Fruit fly (Drosophila melanogaster) whole organism, prepupa: ENCODE results near the gene CG17258.

Experiments
- Blimp-1 ChIP-seq: fragments of 200-800 bp; sonication (Bioruptor generic); optimal IDR thresholded peaks from 3 replicates; lab custom pipeline; 2017; ENCODE audit warnings: missing biosample characterization, missing genetic modification characterization, mild to moderate bottlenecking, moderate library complexity, missing genetic modification reagents
- CG11294 ChIP-seq: fragments of 200-800 bp; sonication (Bioruptor generic); IDR thresholded peaks from 2 replicates; pipeline ENCODE4 v1.3.6; 2022; ENCODE audit warnings: missing biosample characterization, missing genetic modification characterization
- CG15336 ChIP-seq: fragments of 200-800 bp; sonication (Bioruptor generic); IDR thresholded peaks from 2 replicates; pipeline ENCODE4 v1.3.6; 2022; ENCODE audit warnings: missing biosample characterization, missing genetic modification characterization
- CG1621 ChIP-seq: fragments of 200-800 bp; sonication (Bioruptor generic); optimal IDR thresholded peaks from 3 replicates; lab custom pipeline; 2018; ENCODE audit warnings: missing biosample characterization, mild to moderate bottlenecking, missing genetic modification characterization
- CG16779 ChIP-seq: fragments of 200-800 bp; sonication (Bioruptor generic); optimal IDR thresholded peaks from 3 replicates; lab custom pipeline; 2017; ENCODE audit warnings: missing biosample characterization, mild to moderate bottlenecking, missing genetic modification characterization
- CG32006 ChIP-seq: fragments of 200-800 bp; sonication (Bioruptor generic); optimal IDR thresholded peaks from 3 replicates; lab custom pipeline; 2017; ENCODE audit warnings: missing biosample characterization, mild to moderate bottlenecking, missing genetic modification characterization
- CG34406 ChIP-seq: fragments of 200-800 bp; sonication (Bioruptor generic); optimal IDR thresholded peaks from 3 replicates; lab custom pipeline; 2016; ENCODE audit warnings: missing biosample characterization, missing genetic modification characterization
- CG4318 ChIP-seq: fragments of 200-800 bp; sonication (Bioruptor generic); optimal IDR thresholded peaks from 3 replicates; lab custom pipeline; 2017; ENCODE audit warnings: missing biosample characterization, mild to moderate bottlenecking, missing genetic modification characterization
- CG6792 ChIP-seq: fragments of 200-800 bp; sonication (Bioruptor generic); optimal IDR thresholded peaks from 3 replicates; lab custom pipeline; 2016; ENCODE audit warnings: missing biosample characterization, missing genetic modification characterization
- CG6808 ChIP-seq: fragments of 200-800 bp; sonication (Bioruptor generic); optimal IDR thresholded peaks from 3 replicates; lab custom pipeline; 2017; ENCODE audit warnings: missing biosample characterization, missing genetic modification characterization, mild to moderate bottlenecking, moderate library complexity, missing genetic modification reagents
- CG6854 ChIP-seq: fragments of 200-800 bp; sonication (Bioruptor generic); optimal IDR thresholded peaks from 2 replicates; lab custom pipeline; 2017; ENCODE audit warnings: missing biosample characterization, mild to moderate bottlenecking, missing genetic modification characterization
- CG7368 ChIP-seq: fragments of 200-800 bp; sonication (Bioruptor generic); optimal IDR thresholded peaks from 3 replicates; lab custom pipeline; 2016; ENCODE audit warnings: missing biosample characterization, missing genetic modification characterization
- Eip75B ChIP-seq: fragments of 200-800 bp; sonication (Bioruptor generic); optimal IDR thresholded peaks from 3 replicates; lab custom pipeline; 2016; ENCODE audit warnings: missing biosample characterization, missing genetic modification characterization
- Eip78C ChIP-seq: fragments of 200-800 bp; sonication (Bioruptor generic); peaks from one replicate; lab custom pipeline; 2016; ENCODE audit warnings: missing biosample characterization, missing genetic modification characterization
- Eip93F ChIP-seq: fragments of 200-800 bp; sonication (Bioruptor generic); optimal IDR thresholded peaks from 2 replicates; lab custom pipeline; 2016; ENCODE audit warnings: missing biosample characterization, mild to moderate bottlenecking, missing genetic modification characterization
- Ets96B ChIP-seq: fragments of 200-800 bp; optimal IDR thresholded peaks from 2 replicates; lab custom pipeline; 2019; ENCODE audit warnings: missing biosample characterization, mild to moderate bottlenecking, missing genetic modification characterization, moderate library complexity
- Gug ChIP-seq: fragments of 200-800 bp; sonication (Bioruptor generic); IDR thresholded peaks from 2 replicates; pipeline ENCODE4 v1.3.6; 2022; ENCODE audit warnings: missing biosample characterization, missing genetic modification characterization
- Hr38 ChIP-seq: sonication (Bioruptor generic); optimal IDR thresholded peaks from 2 replicates; lab custom pipeline; 2016; ENCODE audit warnings: missing biosample characterization, missing genetic modification characterization
- Lpt ChIP-seq: fragments of 200-800 bp; sonication (Bioruptor generic); optimal IDR thresholded peaks from 3 replicates; lab custom pipeline; 2016; ENCODE audit warnings: missing biosample characterization, missing genetic modification characterization
- OdsH ChIP-seq: fragments of 200-800 bp; sonication (Bioruptor generic); optimal IDR thresholded peaks from 3 replicates; lab custom pipeline; 2016; ENCODE audit warnings: missing biosample characterization, missing genetic modification characterization
- Sox14 ChIP-seq: fragments of 200-800 bp; sonication (Bioruptor generic); optimal IDR thresholded peaks from 3 replicates; lab custom pipeline; 2016; ENCODE audit warnings: missing biosample characterization, missing genetic modification characterization
- Sox15 ChIP-seq: fragments of 200-800 bp; sonication (Bioruptor generic); optimal IDR thresholded peaks from 3 replicates; lab custom pipeline; 2016; ENCODE audit warnings: missing biosample characterization, missing genetic modification characterization
- dac ChIP-seq: fragments of 200-800 bp; sonication (Bioruptor generic); optimal IDR thresholded peaks from 2 replicates; lab custom pipeline; 2017; ENCODE audit warnings: missing biosample characterization, mild to moderate bottlenecking, missing genetic modification characterization
- esn ChIP-seq: fragments of 200-800 bp; sonication (Bioruptor generic); optimal IDR thresholded peaks from 2 replicates; lab custom pipeline; 2016; ENCODE audit warnings: missing biosample characterization, mild to moderate bottlenecking, missing genetic modification characterization, moderate library complexity
- fd59A ChIP-seq: fragments of 200-800 bp; sonication (Bioruptor generic); optimal IDR thresholded peaks from 2 replicates; lab custom pipeline; 2017; ENCODE audit warnings: missing biosample characterization, mild to moderate bottlenecking, missing genetic modification characterization, missing genetic modification reagents
- fd85E ChIP-seq: fragments of 200-800 bp; sonication (Bioruptor generic); optimal IDR thresholded peaks from 3 replicates; lab custom pipeline; 2016; ENCODE audit warnings: missing biosample characterization, missing genetic modification characterization
- lz ChIP-seq: fragments of 200-800 bp; sonication (Bioruptor generic); optimal IDR thresholded peaks from 3 replicates; lab custom pipeline; 2016; ENCODE audit warnings: missing biosample characterization, missing genetic modification characterization
- pdm3 ChIP-seq: fragments of 200-800 bp; sonication (Bioruptor generic); optimal IDR thresholded peaks from 3 replicates; lab custom pipeline; 2016; ENCODE audit warnings: missing biosample characterization, missing genetic modification characterization
- salr ChIP-seq, 2 experiments: fragments of 200-800 bp; sonication (Bioruptor generic); optimal IDR thresholded peaks; 3 replicates each; lab custom pipeline; 2016 to 2018; ENCODE audit warnings: missing biosample characterization in 2 of 2, missing genetic modification characterization in 2 of 2, mild to moderate bottlenecking in 1 of 2
- spab ChIP-seq: fragments of 200-800 bp; sonication (Bioruptor generic); optimal IDR thresholded peaks from 2 replicates; lab custom pipeline; 2017; ENCODE audit warnings: missing biosample characterization, mild to moderate bottlenecking, missing genetic modification characterization, missing genetic modification reagents
- ss ChIP-seq, 2 experiments: fragments of 200-800 bp; sonication (Bioruptor generic); optimal IDR thresholded peaks; 2 replicates in 1 of 2; 3 replicates in 1 of 2; lab custom pipeline; 2017 to 2018; ENCODE audit warnings: mild to moderate bottlenecking in 2 of 2, missing biosample characterization in 2 of 2, missing genetic modification characterization in 2 of 2, moderate library complexity in 1 of 2
- topi ChIP-seq: fragments of 200-800 bp; sonication (Bioruptor generic); optimal IDR thresholded peaks from 3 replicates; lab custom pipeline; 2016; ENCODE audit warnings: missing biosample characterization, missing genetic modification characterization

Gene CG17258

dm6 chr2L:2987681-2988381 lies 47.3 kb downstream of the CG17258 start, which contains the start of the genes Chd1 and Bem46 (continued):
- TF ChIP-seq CG34406 (GFP tag; lab: Kevin White, UChicago) (peak; percentile 83), CG7368 (GFP tag; lab: Kevin White, UChicago) (no peak), CG11294 (GFP tag; lab: Robert Waterston, UW) (peak; percentile 82), CG6808 (no peak), salr (GFP tag; optimal IDR thresholded peaks at IDR 0.05; lab: Kevin White, UChicago) (peak in 1 of 2 experiments; percentile 69), OdsH (GFP tag; lab: Kevin White, UChicago) (no peak), fd59A (GFP tag; lab: Kevin White, UChicago) (peak; percentile 64), Hr38 (no peak), Sox14 (GFP tag; lab: Kevin White, UChicago) (no peak), pdm3 (GFP tag; lab: Kevin White, UChicago) (no peak), fd85E (GFP tag; lab: Kevin White, UChicago) (no peak), Eip93F (no peak), dac (GFP tag; lab: Kevin White, UChicago) (peak; percentile 70), CG6854 (GFP tag; lab: Kevin White, UChicago) (no peak)

- TF ChIP-seq CG4318 (GFP tag; lab: Kevin White, UChicago) (no peak), ss (GFP tag; optimal IDR thresholded peaks at IDR 0.05; lab: Kevin White, UChicago) (no peak), Gug (GFP tag; lab: Robert Waterston, UW) (no peak), Hr38 (no peak), Lpt (GFP tag; lab: Kevin White, UChicago) (no peak), Blimp-1 (GFP tag; lab: Kevin White, UChicago) (no peak), topi (GFP tag; lab: Kevin White, UChicago) (no peak), Eip75B (GFP tag; lab: Kevin White, UChicago) (no peak), Sox14 (GFP tag; lab: Kevin White, UChicago) (no peak), CG32006 (GFP tag; lab: Kevin White, UChicago) (no peak), Sox15 (GFP tag; lab: Kevin White, UChicago) (no peak), CG1621 (tag; lab: Kevin White, UChicago) (no peak), Eip78C (GFP tag; lab: Kevin White, UChicago) (no peak), Ets96B (tag; lab: Kevin White, UChicago) (no peak), CG15336 (GFP tag; lab: Robert Waterston, UW) (no peak), CG6792 (GFP tag; lab: Kevin White, UChicago) (no peak), esn (no peak), CG16779 (no peak), lz (GFP tag; lab: Kevin White, UChicago) (no peak), spab (GFP tag; lab: Kevin White, UChicago) (no peak)
Observed at dm6 chr2L:2986776-2987175, 48.4 kb downstream of the CG17258 start.
